Fruit fly (Drosophila melanogaster): ENCODE results near the gene CG43145.

Gene CG43145

DNA sequence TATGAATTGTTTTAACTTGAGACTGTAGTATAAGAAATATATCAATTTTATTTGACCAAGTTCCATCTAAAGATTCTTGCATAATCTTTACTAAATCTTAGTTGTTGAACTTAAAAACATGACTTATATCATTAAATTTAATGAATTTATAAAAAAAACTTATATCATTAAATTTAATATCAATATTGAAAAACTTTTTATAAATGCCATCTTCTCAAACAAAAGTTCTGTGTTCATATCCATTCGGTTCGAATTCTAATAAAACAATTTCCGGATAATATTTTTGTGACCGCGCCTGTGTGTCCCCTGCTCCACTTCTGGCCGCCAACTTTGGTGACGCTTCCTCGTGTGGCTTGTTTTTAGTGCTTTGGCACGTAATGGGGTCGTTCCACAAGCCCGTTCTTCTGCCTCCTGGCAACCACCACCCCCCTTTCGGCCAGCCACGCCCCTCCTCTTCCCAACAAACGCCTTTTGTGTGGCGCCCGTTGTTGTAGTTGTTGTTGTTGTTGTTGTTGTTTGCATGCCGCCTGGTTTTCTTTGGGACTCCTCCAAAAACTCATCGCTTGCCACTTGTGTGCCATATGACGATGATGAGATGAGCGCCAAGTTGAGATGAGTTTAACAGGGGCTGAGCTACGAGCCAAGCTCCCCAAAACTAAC lies 35.5 kb downstream of the CG43145 start (continued):
- TF ChIP-seq lz (GFP tag; optimal IDR thresholded peaks at IDR 0.05) (no peak), Sox15 (GFP tag; optimal IDR thresholded peaks at IDR 0.05) (no peak), Ets21C (GFP tag; optimal IDR thresholded peaks at IDR 0.05) (no peak), CG9139 (GFP tag; optimal IDR thresholded peaks at IDR 0.05) (no peak), pdm3 (GFP tag; optimal IDR thresholded peaks at IDR 0.05) (no peak), CG6808 (GFP tag; optimal IDR thresholded peaks at IDR 0.05) (no peak), Blimp-1 (GFP tag; optimal IDR thresholded peaks at IDR 0.05) (no peak), Eip78C (GFP tag) (peak; percentile 81)

DNA sequence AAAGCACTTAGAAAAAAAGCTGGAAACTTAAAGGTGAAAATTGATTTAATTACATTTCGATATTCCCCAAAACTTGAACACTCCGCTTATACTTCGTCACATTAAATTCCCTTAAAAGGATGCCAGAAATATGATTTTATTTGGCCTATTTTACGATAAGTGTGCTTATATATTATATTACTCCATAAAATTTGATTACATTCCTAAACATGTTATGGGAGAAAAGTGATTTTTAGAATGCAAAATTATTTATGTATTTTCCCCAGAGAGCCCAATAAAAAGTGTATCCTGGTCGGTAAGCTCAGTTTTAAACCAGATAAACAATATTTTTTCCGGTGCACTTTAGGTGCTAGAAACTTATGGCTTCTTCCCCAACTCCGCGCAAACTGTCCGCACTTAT lies 36.1 kb downstream of the CG43145 start:
- TF ChIP-seq spab (GFP tag; optimal IDR thresholded peaks at IDR 0.05) (no peak), CG8119 (GFP tag; IDR thresholded peaks at IDR 0.05) (no peak), CG1621 (tag; optimal IDR thresholded peaks at IDR 0.05) (no peak), CG4318 (GFP tag; optimal IDR thresholded peaks at IDR 0.05) (peak; percentile 16), dsx (GFP tag; optimal IDR thresholded peaks at IDR 0.05; ENCODE audit: poor library complexity, severe bottlenecking) (no peak), topi (GFP tag; optimal IDR thresholded peaks at IDR 0.05) (no peak), eg (GFP tag; IDR thresholded peaks at IDR 0.05) (no peak), Ets21C (GFP tag; optimal IDR thresholded peaks at IDR 0.05) (no peak), OdsH (GFP tag; optimal IDR thresholded peaks at IDR 0.05) (peak; percentile 34), CG16779 (tag; optimal IDR thresholded peaks at IDR 0.05) (no peak), Blimp-1 (GFP tag; optimal IDR thresholded peaks at IDR 0.05) (no peak), svp (GFP tag) (peak; percentile 57), CG15336 (GFP tag; IDR thresholded peaks at IDR 0.05) (no peak), ss (GFP tag; optimal IDR thresholded peaks at IDR 0.05) (no peak), Hr4 (GFP tag; optimal IDR thresholded peaks at IDR 0.05) (peak; percentile 58), lz (GFP tag; optimal IDR thresholded peaks at IDR 0.05) (no peak), cyc (GFP tag; optimal IDR thresholded peaks at IDR 0.05) (no peak), CG11902 (GFP tag; optimal IDR thresholded peaks at IDR 0.05) (no peak), Eip78C (GFP tag) (peak; percentile 88), CG6276 (GFP tag; optimal IDR thresholded peaks at IDR 0.05) (peak; percentile 2), Gug (GFP tag; IDR thresholded peaks at IDR 0.05) (no peak), Lpt (GFP tag; optimal IDR thresholded peaks at IDR 0.05) (no peak), CG6792 (GFP tag; optimal IDR thresholded peaks at IDR 0.05) (no peak), Sox15 (GFP tag; optimal IDR thresholded peaks at IDR 0.05) (no peak), fd85E (GFP tag; optimal IDR thresholded peaks at IDR 0.05) (no peak), net (GFP tag; optimal IDR thresholded peaks at IDR 0.05) (no peak), CG6854 (GFP tag; optimal IDR thresholded peaks at IDR 0.05) (no peak), CG6808 (GFP tag; optimal IDR thresholded peaks at IDR 0.05) (no peak), fkh (GFP tag; optimal IDR thresholded peaks at IDR 0.05) (no peak), CG6163 (GFP tag; IDR thresholded peaks at IDR 0.05) (no peak), dac (GFP tag; optimal IDR thresholded peaks at IDR 0.05) (no peak), fd59A (GFP tag; optimal IDR thresholded peaks at IDR 0.05) (no peak), CG32006 (GFP tag; optimal IDR thresholded peaks at IDR 0.05) (peak; percentile 60), Sox102F (GFP tag; optimal IDR thresholded peaks at IDR 0.05) (no peak), esn (GFP tag; optimal IDR thresholded peaks at IDR 0.05) (no peak), Smox (GFP tag; optimal IDR thresholded peaks at IDR 0.05) (no peak), CG10631 (GFP tag; optimal IDR thresholded peaks at IDR 0.05) (no peak), CG9139 (GFP tag; optimal IDR thresholded peaks at IDR 0.05) (no peak), CG7368 (GFP tag; optimal IDR thresholded peaks at IDR 0.05) (no peak), vri (GFP tag; optimal IDR thresholded peaks at IDR 0.05) (no peak), CG10669 (GFP tag; optimal IDR thresholded peaks at IDR 0.05) (no peak), CG11294 (GFP tag; IDR thresholded peaks at IDR 0.05) (no peak), acj6 (GFP tag; optimal IDR thresholded peaks at IDR 0.05) (no peak), CG3032 (tag; optimal IDR thresholded peaks at IDR 0.05) (no peak), Eip75B (GFP tag; optimal IDR thresholded peaks at IDR 0.05) (no peak), CG11762 (GFP tag; optimal IDR thresholded peaks at IDR 0.05; ENCODE audit: insufficient read depth) (no peak), Eip93F (GFP tag; optimal IDR thresholded peaks at IDR 0.05) (no peak), Ets96B (tag; optimal IDR thresholded peaks at IDR 0.05) (peak; percentile 14)
